Fruit fly (Drosophila melanogaster) whole organism, prepupa: Measurements from ENCODE around the gene Os-C.

Experiments used
- Blimp-1 ChIP-seq: fragments of 200-800 bp; sonication (Bioruptor generic); optimal IDR thresholded peaks from 3 replicates; lab custom pipeline; 2017; ENCODE audit warnings: missing biosample characterization, missing genetic modification characterization, mild to moderate bottlenecking, moderate library complexity, missing genetic modification reagents
- CG10631 ChIP-seq: fragments of 200-800 bp; sonication (Bioruptor generic); optimal IDR thresholded peaks from 2 replicates; lab custom pipeline; 2016; ENCODE audit warnings: missing biosample characterization, missing genetic modification characterization
- CG11762 ChIP-seq: fragments of 200-800 bp; sonication (Bioruptor generic); optimal IDR thresholded peaks from 3 replicates; lab custom pipeline; 2016; ENCODE audit warnings: missing biosample characterization, missing genetic modification characterization; ENCODE audit not compliant: insufficient read depth
- CG11902 ChIP-seq: fragments of 200-800 bp; sonication (Bioruptor generic); optimal IDR thresholded peaks from 3 replicates; lab custom pipeline; 2016; ENCODE audit warnings: missing biosample characterization, missing genetic modification characterization
- CG15336 ChIP-seq: fragments of 200-800 bp; sonication (Bioruptor generic); IDR thresholded peaks from 2 replicates; pipeline ENCODE4 v1.3.6; 2022; ENCODE audit warnings: missing biosample characterization, missing genetic modification characterization
- CG16779 ChIP-seq: fragments of 200-800 bp; sonication (Bioruptor generic); optimal IDR thresholded peaks from 3 replicates; lab custom pipeline; 2017; ENCODE audit warnings: missing biosample characterization, mild to moderate bottlenecking, missing genetic modification characterization
- CG34406 ChIP-seq: fragments of 200-800 bp; sonication (Bioruptor generic); optimal IDR thresholded peaks from 3 replicates; lab custom pipeline; 2016; ENCODE audit warnings: missing biosample characterization, missing genetic modification characterization
- CG3919 ChIP-seq: fragments of 200-800 bp; sonication (Bioruptor generic); optimal IDR thresholded peaks from 3 replicates; lab custom pipeline; 2016; ENCODE audit warnings: missing biosample characterization, missing genetic modification characterization
- CG6163 ChIP-seq: fragments of 200-800 bp; sonication (Bioruptor generic); IDR thresholded peaks from 3 replicates; pipeline ENCODE4 v1.3.6; 2022; ENCODE audit warnings: missing biosample characterization, missing genetic modification characterization
- CG6276 ChIP-seq: fragments of 200-800 bp; sonication (Bioruptor generic); optimal IDR thresholded peaks from 2 replicates; lab custom pipeline; 2017; ENCODE audit warnings: missing biosample characterization, mild to moderate bottlenecking, missing genetic modification characterization
- CG6792 ChIP-seq: fragments of 200-800 bp; sonication (Bioruptor generic); optimal IDR thresholded peaks from 3 replicates; lab custom pipeline; 2016; ENCODE audit warnings: missing biosample characterization, missing genetic modification characterization
- CG7368 ChIP-seq: fragments of 200-800 bp; sonication (Bioruptor generic); optimal IDR thresholded peaks from 3 replicates; lab custom pipeline; 2016; ENCODE audit warnings: missing biosample characterization, missing genetic modification characterization
- CG8119 ChIP-seq: fragments of 200-800 bp; sonication (Bioruptor generic); IDR thresholded peaks from 3 replicates; pipeline ENCODE4 v1.3.6; 2022; ENCODE audit warnings: missing biosample characterization, missing genetic modification characterization
- CG8632 ChIP-seq: fragments of 200-800 bp; sonication (Bioruptor generic); optimal IDR thresholded peaks from 3 replicates; lab custom pipeline; 2016; ENCODE audit warnings: missing biosample characterization, missing genetic modification characterization
- Eip75B ChIP-seq: fragments of 200-800 bp; sonication (Bioruptor generic); optimal IDR thresholded peaks from 3 replicates; lab custom pipeline; 2016; ENCODE audit warnings: missing biosample characterization, missing genetic modification characterization
- Eip78C ChIP-seq: fragments of 200-800 bp; sonication (Bioruptor generic); peaks from one replicate; lab custom pipeline; 2016; ENCODE audit warnings: missing biosample characterization, missing genetic modification characterization
- Eip93F ChIP-seq: fragments of 200-800 bp; sonication (Bioruptor generic); optimal IDR thresholded peaks from 2 replicates; lab custom pipeline; 2016; ENCODE audit warnings: missing biosample characterization, mild to moderate bottlenecking, missing genetic modification characterization
- Ets96B ChIP-seq: fragments of 200-800 bp; optimal IDR thresholded peaks from 2 replicates; lab custom pipeline; 2019; ENCODE audit warnings: missing biosample characterization, mild to moderate bottlenecking, missing genetic modification characterization, moderate library complexity
- Gug ChIP-seq: fragments of 200-800 bp; sonication (Bioruptor generic); IDR thresholded peaks from 2 replicates; pipeline ENCODE4 v1.3.6; 2022; ENCODE audit warnings: missing biosample characterization, missing genetic modification characterization
- Hr39 ChIP-seq: fragments of 200-800 bp; sonication (Bioruptor generic); optimal IDR thresholded peaks from 2 replicates; lab custom pipeline; 2016; ENCODE audit warnings: missing biosample characterization, missing genetic modification characterization
- Hr4 ChIP-seq: fragments of 200-800 bp; sonication (Bioruptor generic); optimal IDR thresholded peaks from 3 replicates; lab custom pipeline; 2016; ENCODE audit warnings: missing biosample characterization, missing genetic modification characterization
- Lpt ChIP-seq: fragments of 200-800 bp; sonication (Bioruptor generic); optimal IDR thresholded peaks from 3 replicates; lab custom pipeline; 2016; ENCODE audit warnings: missing biosample characterization, missing genetic modification characterization
- Met ChIP-seq: fragments of 200-800 bp; sonication (Bioruptor generic); optimal IDR thresholded peaks from 3 replicates; lab custom pipeline; 2016; ENCODE audit warnings: missing biosample characterization, missing genetic modification characterization
- Sox102F ChIP-seq: fragments of 200-800 bp; sonication (Bioruptor generic); optimal IDR thresholded peaks from 2 replicates; lab custom pipeline; 2016; ENCODE audit warnings: missing biosample characterization, mild to moderate bottlenecking, missing genetic modification characterization
- Sox14 ChIP-seq: fragments of 200-800 bp; sonication (Bioruptor generic); optimal IDR thresholded peaks from 3 replicates; lab custom pipeline; 2016; ENCODE audit warnings: missing biosample characterization, missing genetic modification characterization
- acj6 ChIP-seq: fragments of 200-800 bp; sonication (Bioruptor generic); optimal IDR thresholded peaks from 3 replicates; lab custom pipeline; 2016; ENCODE audit warnings: missing biosample characterization, missing genetic modification characterization
- cyc ChIP-seq: fragments of 200-800 bp; sonication (Bioruptor generic); optimal IDR thresholded peaks from 3 replicates; lab custom pipeline; 2016; ENCODE audit warnings: missing biosample characterization, missing genetic modification characterization
- eg ChIP-seq: fragments of 200-800 bp; sonication (Bioruptor generic); IDR thresholded peaks from 3 replicates; pipeline ENCODE4 v1.3.6; 2022; ENCODE audit warnings: missing biosample characterization, missing genetic modification characterization
- esn ChIP-seq: fragments of 200-800 bp; sonication (Bioruptor generic); optimal IDR thresholded peaks from 2 replicates; lab custom pipeline; 2016; ENCODE audit warnings: missing biosample characterization, mild to moderate bottlenecking, missing genetic modification characterization, moderate library complexity
- fd59A ChIP-seq: fragments of 200-800 bp; sonication (Bioruptor generic); optimal IDR thresholded peaks from 2 replicates; lab custom pipeline; 2017; ENCODE audit warnings: missing biosample characterization, mild to moderate bottlenecking, missing genetic modification characterization, missing genetic modification reagents
- fd85E ChIP-seq: fragments of 200-800 bp; sonication (Bioruptor generic); optimal IDR thresholded peaks from 3 replicates; lab custom pipeline; 2016; ENCODE audit warnings: missing biosample characterization, missing genetic modification characterization
- lz ChIP-seq: fragments of 200-800 bp; sonication (Bioruptor generic); optimal IDR thresholded peaks from 3 replicates; lab custom pipeline; 2016; ENCODE audit warnings: missing biosample characterization, missing genetic modification characterization
- net ChIP-seq: fragments of 200-800 bp; sonication (Bioruptor generic); optimal IDR thresholded peaks from 3 replicates; lab custom pipeline; 2016; ENCODE audit warnings: missing biosample characterization, missing genetic modification characterization
- spab ChIP-seq: fragments of 200-800 bp; sonication (Bioruptor generic); optimal IDR thresholded peaks from 2 replicates; lab custom pipeline; 2017; ENCODE audit warnings: missing biosample characterization, mild to moderate bottlenecking, missing genetic modification characterization, missing genetic modification reagents
- ss ChIP-seq, 2 experiments: fragments of 200-800 bp; sonication (Bioruptor generic); optimal IDR thresholded peaks; 2 replicates in 1 of 2; 3 replicates in 1 of 2; lab custom pipeline; 2017 to 2018; ENCODE audit warnings: mild to moderate bottlenecking in 2 of 2, missing biosample characterization in 2 of 2, missing genetic modification characterization in 2 of 2, moderate library complexity in 1 of 2
- svp ChIP-seq: fragments of 200-800 bp; sonication (Bioruptor generic); peaks from one replicate; lab custom pipeline; 2016; ENCODE audit warnings: missing biosample characterization, missing genetic modification characterization
- topi ChIP-seq: fragments of 200-800 bp; sonication (Bioruptor generic); optimal IDR thresholded peaks from 3 replicates; lab custom pipeline; 2016; ENCODE audit warnings: missing biosample characterization, missing genetic modification characterization
- vri ChIP-seq: fragments of 200-800 bp; sonication (Bioruptor generic); optimal IDR thresholded peaks from 3 replicates; lab custom pipeline; 2016; ENCODE audit warnings: missing biosample characterization, mild to moderate bottlenecking, missing genetic modification characterization

Os-C gene

DNA sequence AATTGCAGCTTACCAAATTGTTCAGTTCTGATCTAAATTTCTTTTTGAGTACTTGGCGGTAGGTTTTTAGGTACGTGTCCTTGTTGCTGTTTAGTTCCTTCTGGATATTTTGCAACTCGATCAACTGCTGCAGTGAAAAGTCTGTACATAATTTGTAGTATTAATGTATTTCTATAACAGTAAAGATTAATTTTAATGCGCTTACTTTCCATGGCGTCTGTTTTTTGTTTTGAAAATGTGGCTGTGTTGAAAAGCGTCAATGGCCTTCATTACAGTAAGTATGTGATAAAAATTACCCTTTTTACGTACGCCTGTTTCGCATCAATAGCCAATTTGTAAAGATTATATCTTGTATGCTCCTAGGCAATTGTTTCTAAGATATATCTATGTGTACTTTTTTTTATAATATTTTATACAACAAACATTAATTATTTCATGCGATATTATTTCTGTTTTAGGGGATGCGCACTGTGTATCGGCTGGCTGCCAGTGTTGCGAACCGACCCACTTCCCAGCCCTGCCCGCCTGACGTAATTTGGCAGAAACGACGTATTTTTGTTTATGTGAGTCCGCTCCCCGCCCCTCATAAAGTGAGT is 22.4 kb downstream of the Os-C start, which contains the start of the genes Kmn2 and CG2698 (continued):
- peak; percentile 97 for TF ChIP-seq eg (GFP tag; lab: Robert Waterston, UW)
- TF ChIP-seq Ets96B (tag; lab: Kevin White, UChicago) = peak; percentile 96
- peak; percentile 94 for TF ChIP-seq Eip75B
- peak; percentile 86 for TF ChIP-seq Eip93F
- TF ChIP-seq acj6 (GFP tag; lab: Kevin White, UChicago) = peak; percentile 97
- peak; percentile 96 for TF ChIP-seq lz (GFP tag; lab: Kevin White, UChicago)
- peak; percentile 88 for TF ChIP-seq Lpt (GFP tag; lab: Kevin White, UChicago)
- peak; percentile 97 for TF ChIP-seq esn (GFP tag; lab: Kevin White, UChicago)
- peak; percentile 90 for TF ChIP-seq Blimp-1 (GFP tag; lab: Kevin White, UChicago)

DNA sequence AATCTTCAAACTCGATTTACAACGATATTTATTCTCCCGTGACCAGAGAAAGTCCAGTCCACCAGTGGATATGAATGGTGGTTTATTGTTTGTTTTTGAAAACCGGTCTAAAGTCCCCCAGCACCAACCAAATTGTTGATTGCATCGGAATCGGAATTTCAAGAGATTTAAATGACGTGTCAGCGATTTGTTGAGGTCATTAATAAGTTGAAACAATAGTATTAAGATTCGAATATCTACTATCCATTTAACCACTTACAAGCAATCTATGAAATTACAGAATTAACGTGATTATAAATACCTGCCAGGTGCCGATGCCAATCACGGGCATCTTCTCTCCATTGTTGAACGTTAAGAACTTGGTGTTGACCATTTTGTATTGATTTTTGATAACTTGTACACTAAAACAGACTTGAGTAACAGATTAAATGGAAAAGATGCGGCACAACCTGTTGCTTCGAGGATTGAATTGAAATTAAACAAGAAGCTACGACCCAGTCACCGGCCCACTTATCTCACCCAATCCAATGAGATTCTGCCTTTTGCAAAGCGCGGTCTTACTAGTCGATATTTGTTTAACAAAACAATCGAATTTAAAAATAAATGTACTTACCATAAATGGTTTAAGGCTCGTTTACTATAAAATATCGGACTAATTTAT is 29.0 kb downstream of the Os-C start, which contains the start of gene CG2767:
Gene CG2767 (minus strand): TSS at position 516 of the 661 bp plus-strand sequence.
- TF ChIP-seq Ets96B (tag; lab: Kevin White, UChicago) = no peak
- TF ChIP-seq svp = peak; percentile 76
- no peak for TF ChIP-seq vri (GFP tag; lab: Kevin White, UChicago)
- TF ChIP-seq CG15336 (GFP tag; lab: Robert Waterston, UW) = 0 out of 2 replicates have a peak, but pooled peaks have one; percentile 4
- peak; percentile 74 for TF ChIP-seq Eip78C (GFP tag; lab: Kevin White, UChicago)
- TF ChIP-seq esn (GFP tag; lab: Kevin White, UChicago) = peak; percentile 40

DNA sequence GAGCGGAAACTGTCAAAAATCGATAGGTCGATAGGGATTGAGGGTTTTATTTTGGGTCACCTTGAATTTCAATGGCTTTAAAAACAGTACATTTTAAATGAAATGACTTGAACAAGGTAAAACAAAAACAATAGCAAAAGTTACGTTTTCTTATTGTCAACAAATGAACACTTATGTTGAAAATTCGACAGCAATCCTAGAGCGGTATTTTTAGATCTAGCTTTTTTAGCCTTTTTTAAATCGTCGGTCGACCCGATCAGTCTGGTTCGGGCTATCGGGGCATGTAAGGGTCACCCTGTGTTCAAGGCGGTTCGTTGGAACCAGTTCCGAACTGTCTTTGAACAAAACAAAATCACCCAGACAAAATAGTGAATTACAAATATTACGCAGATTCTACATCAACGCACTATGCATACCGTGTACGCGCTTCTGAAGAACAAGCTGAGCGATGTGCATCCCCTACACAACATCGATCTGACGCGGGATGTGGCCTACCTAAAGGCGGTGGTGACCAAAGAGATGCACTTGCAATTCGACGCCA is 30.4 kb downstream of the Os-C start, which contains the start of the genes CG11052 and CG3223:
Gene CG11052 (minus strand): TSS at position 218 of the 541 bp plus-strand sequence.
Gene CG3223 (plus strand): TSS at position 321 of the 541 bp plus-strand sequence.
- TF ChIP-seq net (no peak), Sox102F (no peak), Eip78C (GFP tag; lab: Kevin White, UChicago) (peak; percentile 46), Lpt (GFP tag; lab: Kevin White, UChicago) (no peak), esn (GFP tag; lab: Kevin White, UChicago) (peak; percentile 43), svp (peak; percentile 81), Sox14 (peak; percentile 46)
- TF ChIP-seq, all 60 proteins: peak for 4

DNA sequence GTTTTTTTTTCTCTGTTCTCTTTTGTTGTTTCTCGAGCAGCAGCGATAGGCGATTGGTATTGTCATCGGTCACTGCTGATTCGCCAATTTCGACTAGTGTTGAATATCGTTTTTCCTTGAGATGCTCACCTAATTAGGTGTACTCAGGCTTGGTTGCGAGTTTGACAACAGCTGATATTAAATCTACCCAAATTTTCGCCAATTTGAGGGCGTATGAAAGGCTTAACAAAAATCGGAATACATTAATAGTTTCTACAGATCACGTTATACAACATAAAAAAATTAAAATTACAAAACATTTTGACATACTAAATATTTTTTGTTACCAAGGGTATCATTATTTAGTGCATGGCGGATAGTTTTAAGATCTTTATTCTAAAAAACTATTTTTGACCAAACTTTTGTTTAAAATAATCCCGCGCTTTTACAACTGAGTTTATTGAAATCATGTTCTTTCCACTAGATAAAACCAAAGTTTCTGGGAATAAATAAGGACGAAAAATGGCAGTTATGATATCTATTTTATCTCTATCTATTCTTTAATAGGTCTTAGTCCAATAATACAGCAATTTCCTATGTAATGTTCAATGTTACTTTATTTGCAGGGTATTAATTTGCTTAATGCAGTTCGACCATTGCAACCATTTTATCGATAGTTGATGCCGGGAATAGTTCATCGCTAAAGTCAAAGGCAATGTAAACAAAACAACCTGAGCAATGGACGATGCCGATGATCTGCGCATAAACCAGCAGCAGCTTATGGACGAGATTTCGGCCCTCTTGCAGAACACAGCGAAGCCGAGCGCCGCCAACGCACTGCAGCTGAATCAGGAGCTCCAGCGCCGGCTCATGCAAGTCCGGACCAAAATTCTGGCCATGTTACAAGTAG is 34.6 kb downstream of the Os-C start, which contains the start of the genes CG10435 and Pbp95:
Gene CG10435 (minus strand): TSS at position 81 of the 889 bp plus-strand sequence.
Gene Pbp95 (plus strand): TSS at position 671 of the 889 bp plus-strand sequence.
- TF ChIP-seq CG8632 (no peak), CG6163 (peak; percentile 62), topi (GFP tag; lab: Kevin White, UChicago) (no peak), Hr39 (GFP tag; lab: Kevin White, UChicago) (peak; percentile 54), cyc (GFP tag; lab: Kevin White, UChicago) (peak; percentile 52), CG10631 (GFP tag; lab: Kevin White, UChicago) (peak; percentile 44), CG16779 (no peak), eg (GFP tag; lab: Robert Waterston, UW) (no peak; the same call in 1 of the 3 replicates), vri (GFP tag; lab: Kevin White, UChicago) (no peak), Met (GFP tag; lab: Kevin White, UChicago) (no peak), Hr4 (GFP tag; lab: Kevin White, UChicago) (peak; percentile 44), Eip93F (no peak), Gug (GFP tag; lab: Robert Waterston, UW) (no peak), net (no peak), CG6276 (GFP tag; lab: Kevin White, UChicago) (no peak), Blimp-1 (GFP tag; lab: Kevin White, UChicago) (no peak), spab (GFP tag; lab: Kevin White, UChicago) (no peak), CG34406 (GFP tag; lab: Kevin White, UChicago) (no peak), fd85E (GFP tag; lab: Kevin White, UChicago) (no peak), CG7368 (GFP tag; lab: Kevin White, UChicago) (peak; percentile 37), CG8119 (0 out of 3 replicates have a peak, but pooled peaks have one; percentile 14), CG11902 (GFP tag; lab: Kevin White, UChicago) (peak; percentile 29), esn (GFP tag; lab: Kevin White, UChicago) (peak; percentile 55), fd59A (GFP tag; lab: Kevin White, UChicago) (no peak), ss (GFP tag; optimal IDR thresholded peaks at IDR 0.05; lab: Kevin White, UChicago) (no peak), lz (GFP tag; lab: Kevin White, UChicago) (peak; percentile 58), acj6 (GFP tag; lab: Kevin White, UChicago) (no peak), CG15336 (GFP tag; lab: Robert Waterston, UW) (no peak), CG6792 (no peak), CG11762 (GFP tag; lab: Kevin White, UChicago) (peak; percentile 3), CG3919 (GFP tag; lab: Kevin White, UChicago) (no peak)
